Fruit fly (Drosophila melanogaster): Measurements from ENCODE around the gene Ptp61F.

The Ptp61F gene

dm6 chr3L:1319097-1319725, 155.8 kb downstream of the Ptp61F start (continued):
- TF ChIP-seq Myb (GFP tag; optimal IDR thresholded peaks at IDR 0.05) (peak; percentile 22), Atf6 (GFP tag; IDR thresholded peaks at IDR 0.05) (peak; percentile 47; the same call in 1 of the 2 replicates), Ada2b (GFP tag; IDR thresholded peaks at IDR 0.05) (peak; percentile 78), CG10321 (GFP tag; IDR thresholded peaks at IDR 0.05) (no peak), ash1 (GFP tag; optimal IDR thresholded peaks at IDR 0.05) (no peak), CG13775 (GFP tag; optimal IDR thresholded peaks at IDR 0.05) (peak; percentile 52), slp2 (GFP tag; optimal IDR thresholded peaks at IDR 0.05) (peak; percentile 67), dan (GFP tag; IDR thresholded peaks at IDR 0.05) (no peak; the same call in 1 of the 2 replicates), CG43689 (GFP tag; IDR thresholded peaks at IDR 0.05) (peak; percentile 30; the same call in 1 of the 2 replicates), fru (optimal IDR thresholded peaks at IDR 0.05) (no peak), CG13624 (GFP tag; optimal IDR thresholded peaks at IDR 0.05) (no peak), CG10431 (GFP tag; optimal IDR thresholded peaks at IDR 0.05) (no peak), GATAe (GFP tag; conservative IDR thresholded peaks at IDR 0.05) (no peak), CG14965 (GFP tag; optimal IDR thresholded peaks at IDR 0.05; ENCODE audit: borderline replicate concordance) (no peak), Max (GFP tag; optimal IDR thresholded peaks at IDR 0.05) (peak; percentile 54), CG1024 (GFP tag; IDR thresholded peaks at IDR 0.05) (peak; percentile 78), Sry-β (GFP tag; optimal IDR thresholded peaks at IDR 0.05) (peak; percentile 24), CG14441 (GFP tag; IDR thresholded peaks at IDR 0.05) (peak; percentile 80), CG6765 (GFP tag; optimal IDR thresholded peaks at IDR 0.05) (no peak), luna (GFP tag; optimal IDR thresholded peaks at IDR 0.05) (no peak), ewg (GFP tag; optimal IDR thresholded peaks at IDR 0.05) (peak; percentile 77), CG7372 (GFP tag; IDR thresholded peaks at IDR 0.05) (0 out of 2 replicates have a peak, but pooled peaks have one; percentile 39), CG7786 (GFP tag; optimal IDR thresholded peaks at IDR 0.05) (peak; percentile 52), Usf (GFP tag; optimal IDR thresholded peaks at IDR 0.05) (no peak), eyg (GFP tag; optimal IDR thresholded peaks at IDR 0.05) (peak; percentile 50), CG3847 (GFP tag; IDR thresholded peaks at IDR 0.05) (no peak), CoRest (tag; optimal IDR thresholded peaks at IDR 0.05) (peak; percentile 65), chif (GFP tag; optimal IDR thresholded peaks at IDR 0.05) (peak; percentile 79 to 83), CG10462 (GFP tag; optimal IDR thresholded peaks at IDR 0.05) (peak; percentile 68), caup (GFP tag; optimal IDR thresholded peaks at IDR 0.05; ENCODE audit: severe bottlenecking) (peak; percentile 24), ems (GFP tag; optimal IDR thresholded peaks at IDR 0.05) (peak; percentile 77), CG12071 (GFP tag; optimal IDR thresholded peaks at IDR 0.05) (peak; percentile 82), sima (GFP tag; optimal IDR thresholded peaks at IDR 0.05) (no peak), fd3F (GFP tag; optimal IDR thresholded peaks at IDR 0.05) (no peak), dmrt11E (tag; optimal IDR thresholded peaks at IDR 0.05) (peak; percentile 68), mirr (GFP tag; optimal IDR thresholded peaks at IDR 0.05) (no peak), gem (tag; optimal IDR thresholded peaks at IDR 0.05) (peak; percentile 85), CHES-1-like (GFP tag; optimal IDR thresholded peaks at IDR 0.05) (peak; percentile 33), Deaf1 (tag; optimal IDR thresholded peaks at IDR 0.05) (peak; percentile 28), pho (GFP tag; optimal IDR thresholded peaks at IDR 0.05) (peak; percentile 51), jigr1 (GFP tag; IDR thresholded peaks at IDR 0.05) (0 out of 3 replicates have a peak, but pooled peaks have one; percentile 48), CG14014 (GFP tag; IDR thresholded peaks at IDR 0.05) (peak; percentile 42; the same call in 1 of the 2 replicates), CG17612 (GFP tag; IDR thresholded peaks at IDR 0.05) (no peak; the same call in 1 of the 2 replicates), Atf3 (GFP tag; optimal IDR thresholded peaks at IDR 0.05) (peak; percentile 76), Bteb2 (GFP tag; optimal IDR thresholded peaks at IDR 0.05) (peak; percentile 28), CG11723 (GFP tag; optimal IDR thresholded peaks at IDR 0.05) (peak; percentile 70), insv (GFP tag; optimal IDR thresholded peaks at IDR 0.05) (no peak), crp (GFP tag; optimal IDR thresholded peaks at IDR 0.05) (peak in 1 of 2 experiments; percentile 23), tin (GFP tag; optimal IDR thresholded peaks at IDR 0.05) (peak; percentile 86), CG8478 (optimal IDR thresholded peaks at IDR 0.05) (no peak), D19A (tag; optimal IDR thresholded peaks at IDR 0.05) (peak; percentile 77)

All from whole organism, embryonic.